Fruit fly (Drosophila melanogaster) whole organism, wandering third instar larva: Measurements from ENCODE around the gene CG9395.

Experiments
- Abd-B ChIP-seq: fragments of >200 bp; optimal IDR thresholded peaks from 2 replicates; lab custom pipeline; 2017; ENCODE audit warnings: missing biosample characterization, missing genetic modification characterization
- CG9705 ChIP-seq: fragments of 200-800 bp; sonication (Bioruptor generic); optimal IDR thresholded peaks from 2 replicates; lab custom pipeline; 2018; ENCODE audit warnings: missing biosample characterization, mild to moderate bottlenecking, missing genetic modification characterization
- CrebA ChIP-seq: fragments of 200-800 bp; sonication (Bioruptor generic); optimal IDR thresholded peaks from 2 replicates; lab custom pipeline; 2016; ENCODE audit warnings: missing biosample characterization, mild to moderate bottlenecking, missing genetic modification characterization, borderline replicate concordance
- br ChIP-seq: fragments of 200-800 bp; sonication (Bioruptor generic); optimal IDR thresholded peaks from 2 replicates; lab custom pipeline; 2016; ENCODE audit warnings: missing biosample characterization, missing genetic modification characterization
- brk ChIP-seq: fragments of 200-800 bp; sonication (Bioruptor generic); optimal IDR thresholded peaks from 2 replicates; lab custom pipeline; 2016; ENCODE audit warnings: missing biosample characterization, mild to moderate bottlenecking, missing genetic modification characterization
- jim ChIP-seq: fragments of 175-275, 200-325 bp; sonication (Bioruptor generic); optimal IDR thresholded peaks from 2 replicates; lab custom pipeline; 2016; ENCODE audit warnings: missing biosample characterization, mild to moderate bottlenecking, missing genetic modification characterization
- lola ChIP-seq: fragments of >200 bp; optimal IDR thresholded peaks from 2 replicates; lab custom pipeline; 2017; ENCODE audit warnings: missing biosample characterization, missing genetic modification characterization
- pan ChIP-seq: fragments of >200 bp; optimal IDR thresholded peaks from 2 replicates; lab custom pipeline; 2017
- woc ChIP-seq: sonication (Bioruptor generic); optimal IDR thresholded peaks from 2 replicates; lab custom pipeline; 2016; ENCODE audit warnings: missing biosample characterization, mild to moderate bottlenecking, missing genetic modification characterization

The CG9395 gene

dm6 chr2L:13305000-13305399, 49.9 kb downstream of the CG9395 start:
- TF ChIP-seq pan (lab: Kevin White, UChicago) = no peak
- TF ChIP-seq brk (GFP tag; lab: Kevin White, UChicago) = no peak
- no peak for TF ChIP-seq CrebA

dm6 chr2L:13304488-13304887, 50.4 kb downstream of the CG9395 start, which contains the start of gene CG16825:
Gene CG16825 (plus strand): TSS chr2L:13304788.
- TF ChIP-seq br (GFP tag; lab: Kevin White, UChicago) (no peak), lola (GFP tag; lab: Kevin White, UChicago) (no peak), Abd-B (GFP tag; lab: Kevin White, UChicago) (no peak), woc (GFP tag; lab: Kevin White, UChicago) (no peak), jim (GFP tag; lab: Kevin White, UChicago) (no peak), pan (lab: Kevin White, UChicago) (no peak), CG9705 (no peak)
- TF ChIP-seq, all 38 proteins: peak for 0
